Fruit fly (Drosophila melanogaster): ENCODE results near the gene Ibf1.

DNA sequence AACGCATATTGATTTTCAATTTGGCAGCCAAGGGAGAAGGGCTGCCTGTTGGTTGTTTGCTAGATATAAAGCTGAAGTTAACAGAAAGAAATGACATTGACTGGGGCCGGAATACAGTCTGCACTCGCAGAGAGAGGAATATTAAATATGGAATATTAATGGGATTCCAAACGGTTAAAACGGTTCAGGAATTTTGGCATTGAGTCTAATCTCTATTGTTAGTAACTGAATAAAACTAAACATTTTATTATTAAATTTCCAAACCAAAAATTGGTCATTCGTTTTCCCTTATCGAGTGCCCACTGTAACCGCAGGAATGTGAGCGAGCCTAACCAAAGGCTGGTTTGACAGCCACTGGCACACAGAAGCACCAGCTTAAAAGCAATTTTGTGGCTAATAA lies 45.7 kb upstream of the Ibf1 start:
- TF ChIP-seq CG8478 (optimal IDR thresholded peaks at IDR 0.05) = no peak
- no peak for TF ChIP-seq CTCF (optimal IDR thresholded peaks at IDR 0.05)
